Worm (Caenorhabditis elegans): Measurements from ENCODE around the gene T25E12.16.

ce11 chrV:16745214-16745613 is 11.6 kb upstream of the T25E12.16 start:
- TF ChIP-seq K12H6.12 (tag; optimal IDR thresholded peaks at IDR 0.05), result no peak
- no peak for TF ChIP-seq unc-62 (GFP tag; optimal IDR thresholded peaks at IDR 0.05)
- no peak for TF ChIP-seq nhr-120 (GFP tag; IDR thresholded peaks at IDR 0.05)
- no peak for TF ChIP-seq gei-17 (GFP tag; optimal IDR thresholded peaks at IDR 0.05)

All from whole organism, young adult.